Fruit fly (Drosophila melanogaster): Measurements from ENCODE around the gene CG14693.

CG14693 gene

DNA sequence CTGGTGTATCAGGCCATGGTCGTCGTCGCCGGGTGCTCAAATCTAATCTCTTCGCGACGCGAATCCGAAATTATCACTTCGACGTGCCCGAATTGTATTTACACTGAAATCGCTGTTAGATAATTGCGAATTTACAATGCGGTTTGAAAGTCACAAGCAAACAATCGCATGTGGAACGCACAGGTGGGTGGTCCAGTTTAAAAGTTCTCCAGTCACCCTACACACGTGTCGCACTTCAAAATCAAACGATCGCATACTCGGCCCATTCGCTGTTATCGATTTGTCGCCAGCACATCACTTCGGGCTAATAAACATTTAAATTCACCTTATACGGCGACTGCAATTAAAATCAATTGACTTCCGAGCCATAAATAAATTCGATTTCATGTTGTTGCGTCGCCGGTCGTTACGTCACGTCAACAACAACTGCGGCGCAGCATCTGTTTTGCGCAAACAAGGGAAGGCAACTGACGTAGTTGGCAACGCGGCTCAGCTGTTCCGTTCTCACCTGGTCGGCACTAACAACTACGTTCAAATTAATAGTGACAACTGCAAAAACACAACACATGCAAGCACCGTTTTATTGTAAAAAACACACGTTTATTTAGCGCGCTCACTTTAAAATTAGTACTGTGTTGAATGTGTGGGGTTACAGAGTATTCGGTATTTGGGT is 48.1 kb upstream of the CG14693 start, which contains the start of gene CG6574 (continued):
- TF ChIP-seq Neu2 (GFP tag; optimal IDR thresholded peaks at IDR 0.05; ENCODE audit: borderline replicate concordance) (no peak), dm (GFP tag; optimal IDR thresholded peaks at IDR 0.05) (no peak), CG10267 (tag; optimal IDR thresholded peaks at IDR 0.05) (no peak), CG17568 (GFP tag; optimal IDR thresholded peaks at IDR 0.05) (no peak), cwo (GFP tag; optimal IDR thresholded peaks at IDR 0.05) (peak; percentile 17), so (GFP tag; IDR thresholded peaks at IDR 0.05) (no peak), CG7987 (GFP tag; optimal IDR thresholded peaks at IDR 0.05) (peak; percentile 21), Pdp1 (GFP tag; optimal IDR thresholded peaks at IDR 0.05) (peak in 1 of 2 experiments; percentile 96), Ptx1 (GFP tag; IDR thresholded peaks at IDR 0.05) (no peak), MBD-R2 (GFP tag; IDR thresholded peaks at IDR 0.05) (peak; percentile 57; the same call in 1 of the 2 replicates), Xrp1 (GFP tag; IDR thresholded peaks at IDR 0.05) (peak; percentile 22; the same call in 1 of the 2 replicates), Atf6 (GFP tag; IDR thresholded peaks at IDR 0.05) (no peak), crp (GFP tag; optimal IDR thresholded peaks at IDR 0.05) (peak in 1 of 2 experiments; percentile 83), Dfd (GFP tag; optimal IDR thresholded peaks at IDR 0.05) (no peak)

DNA sequence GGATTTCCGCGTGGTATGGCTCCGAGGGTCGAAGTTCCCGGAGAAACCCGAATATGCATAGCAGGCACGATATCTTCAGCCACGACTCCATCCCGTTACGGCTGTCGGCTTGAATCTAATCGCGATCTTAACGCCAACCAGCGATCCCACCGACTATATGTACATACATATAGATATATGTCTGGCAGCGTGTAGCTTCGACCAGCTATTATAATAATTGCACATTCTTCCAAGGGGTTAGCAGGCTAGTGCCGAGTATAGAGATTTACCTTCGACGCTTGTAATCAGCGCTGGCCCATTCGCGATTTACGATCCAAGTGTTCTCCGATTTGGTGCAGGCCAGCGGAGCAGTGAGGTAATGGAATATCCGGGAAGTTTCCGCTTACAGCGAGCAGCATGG is 44.9 kb upstream of the CG14693 start, which contains the start of gene CG14694:
Gene CG14694, minus strand, starts transcription at position 101 of the 400 bp plus-strand sequence.
- no peak for TF ChIP-seq CG6683 (GFP tag; optimal IDR thresholded peaks at IDR 0.05)
- TF ChIP-seq Nf-YA (GFP tag; IDR thresholded peaks at IDR 0.05): no peak

DNA sequence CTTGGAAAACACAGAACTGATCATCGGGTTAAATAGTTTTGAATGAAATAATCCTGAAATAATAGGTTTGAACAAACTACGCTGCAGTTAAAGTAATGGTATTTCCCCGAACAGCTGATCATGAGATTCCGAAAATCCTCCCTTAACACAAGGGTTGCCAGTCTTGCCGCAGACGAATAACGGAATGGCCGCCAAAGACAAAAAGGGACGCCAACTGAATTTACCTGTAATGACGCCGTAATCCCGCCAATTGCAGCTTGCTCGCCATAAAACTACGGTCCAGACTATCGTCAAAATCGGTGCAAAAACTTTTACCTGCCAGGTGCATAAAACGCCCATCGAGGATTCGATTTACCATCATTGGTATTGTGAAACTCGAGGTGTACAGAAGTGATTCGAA is 41.8 kb upstream of the CG14693 start, which contains the start of gene CG4570:
Gene CG4570, plus strand, starts transcription at position 190 of the 400 bp plus-strand sequence.
- TF ChIP-seq fd3F (GFP tag; optimal IDR thresholded peaks at IDR 0.05): no peak
- TF ChIP-seq yki (optimal IDR thresholded peaks at IDR 0.05): no peak
- no peak for TF ChIP-seq Mes4 (GFP tag; optimal IDR thresholded peaks at IDR 0.05)
- TF ChIP-seq CG13296 (GFP tag; optimal IDR thresholded peaks at IDR 0.05): no peak
- TF ChIP-seq YL-1 (GFP tag; optimal IDR thresholded peaks at IDR 0.05): peak; percentile 33
- TF ChIP-seq HHEX (GFP tag; optimal IDR thresholded peaks at IDR 0.05): no peak
- TF ChIP-seq Adf1 (GFP tag; IDR thresholded peaks at IDR 0.05): no peak
- no peak for TF ChIP-seq sob (GFP tag; IDR thresholded peaks at IDR 0.05)
- TF ChIP-seq CG6813 (GFP tag; optimal IDR thresholded peaks at IDR 0.05): no peak
- no peak for TF ChIP-seq nerfin-2 (GFP tag; IDR thresholded peaks at IDR 0.05; ENCODE audit: partially characterized antibody)
- TF ChIP-seq CG17186 (GFP tag; optimal IDR thresholded peaks at IDR 0.05): no peak
- no peak for TF ChIP-seq Xbp1 (GFP tag; optimal IDR thresholded peaks at IDR 0.05)
- no peak for TF ChIP-seq CG4854 (GFP tag; optimal IDR thresholded peaks at IDR 0.05)
- peak; percentile 74 for TF ChIP-seq phol (tag; optimal IDR thresholded peaks at IDR 0.05)
- peak; percentile 16 for TF ChIP-seq gfzf (GFP tag; optimal IDR thresholded peaks at IDR 0.05)
- no peak for TF ChIP-seq Dad (GFP tag; optimal IDR thresholded peaks at IDR 0.05)
- no peak for TF ChIP-seq CG7786 (GFP tag; optimal IDR thresholded peaks at IDR 0.05)
- TF ChIP-seq tgo (GFP tag; IDR thresholded peaks at IDR 0.05): no peak
- TF ChIP-seq CG10267 (tag; optimal IDR thresholded peaks at IDR 0.05): no peak
- TF ChIP-seq Atf6 (GFP tag; IDR thresholded peaks at IDR 0.05): no peak
- peak; percentile 13 for TF ChIP-seq D (optimal IDR thresholded peaks at IDR 0.05)
- TF ChIP-seq D (GFP tag; optimal IDR thresholded peaks at IDR 0.05): no peak
- TF ChIP-seq crp (GFP tag; optimal IDR thresholded peaks at IDR 0.05): peak in 1 of 2 experiments; percentile 76
- TF ChIP-seq Hr51 (GFP tag; optimal IDR thresholded peaks at IDR 0.05): no peak
- peak; percentile 5 for TF ChIP-seq stwl (tag; optimal IDR thresholded peaks at IDR 0.05)
- TF ChIP-seq Optix (GFP tag; IDR thresholded peaks at IDR 0.05): no peak
- TF ChIP-seq otp (GFP tag; IDR thresholded peaks at IDR 0.05): no peak
- TF ChIP-seq mam (GFP tag; optimal IDR thresholded peaks at IDR 0.05): no peak
- peak; percentile 29 for TF ChIP-seq MESR4 (GFP tag; optimal IDR thresholded peaks at IDR 0.05)
- no peak for TF ChIP-seq CG2199 (GFP tag; IDR thresholded peaks at IDR 0.05)
- TF ChIP-seq CG33213 (GFP tag; optimal IDR thresholded peaks at IDR 0.05): no peak
- no peak for TF ChIP-seq H15 (GFP tag; IDR thresholded peaks at IDR 0.05)
- no peak for TF ChIP-seq CG4404 (GFP tag; IDR thresholded peaks at IDR 0.05)
- TF ChIP-seq Camta (GFP tag; optimal IDR thresholded peaks at IDR 0.05): no peak
